Fruit fly (Drosophila melanogaster) whole organism, embryonic: ENCODE measurements around the gene CG33120.
A peak's percentile ranks its signal among the peaks of the same experiment; 100 is the strongest.

ENCODE experiments used
- B-H2 ChIP-seq: fragments of 200-800 bp; sonication (Bioruptor generic); optimal IDR thresholded peaks from 2 replicates; lab custom pipeline; 2018; ENCODE audit warnings: missing biosample characterization, mild to moderate bottlenecking, missing genetic modification characterization
- BEAF-32 ChIP-seq: fragments of 200-800 bp; sonication (Bioruptor generic); optimal IDR thresholded peaks from 3 replicates; lab custom pipeline; 2017; ENCODE audit warnings: missing biosample characterization, missing genetic modification characterization, mild to moderate bottlenecking, moderate library complexity, missing genetic modification reagents
- Bdp1 ChIP-seq: fragments of 200-800 bp; sonication (Bioruptor generic); optimal IDR thresholded peaks from 3 replicates; lab custom pipeline; 2016; ENCODE audit warnings: missing biosample characterization, missing genetic modification characterization
- CG10979 ChIP-seq: fragments of 200-800 bp; sonication (Bioruptor generic); optimal IDR thresholded peaks from 2 replicates; lab custom pipeline; 2018; ENCODE audit warnings: missing biosample characterization, mild to moderate bottlenecking, missing genetic modification characterization, moderate library complexity
- CG11093 ChIP-seq: fragments of 200-800 bp; sonication (Bioruptor generic); IDR thresholded peaks from 3 replicates; pipeline ENCODE4 v1.3.6; 2022; ENCODE audit warnings: missing biosample characterization, missing genetic modification characterization
- CG11723 ChIP-seq: fragments of 200-800 bp; sonication (Bioruptor generic); optimal IDR thresholded peaks from 2 replicates; lab custom pipeline; 2017; ENCODE audit warnings: missing biosample characterization, mild to moderate bottlenecking, missing genetic modification characterization
- CG12769 ChIP-seq: fragments of 200-800 bp; sonication (Bioruptor generic); optimal IDR thresholded peaks from 2 replicates; lab custom pipeline; 2019; ENCODE audit warnings: missing biosample characterization, mild to moderate bottlenecking, missing genetic modification characterization, moderate library complexity
- CG15601 ChIP-seq: fragments of 200-800 bp; sonication (Bioruptor generic); optimal IDR thresholded peaks from 3 replicates; lab custom pipeline; 2019; ENCODE audit warnings: missing biosample characterization, mild to moderate bottlenecking, missing genetic modification characterization, moderate library complexity
- CG2712 ChIP-seq: fragments of 200-800 bp; optimal IDR thresholded peaks from 3 replicates; lab custom pipeline; 2019; ENCODE audit warnings: missing biosample characterization, mild to moderate bottlenecking, missing genetic modification characterization, moderate library complexity
- CG30020 ChIP-seq: fragments of 200-800 bp; optimal IDR thresholded peaks from 2 replicates; lab custom pipeline; 2019; ENCODE audit warnings: missing biosample characterization, mild to moderate bottlenecking, missing genetic modification characterization, moderate library complexity
- CG31224 ChIP-seq: fragments of 200-800 bp; sonication (Bioruptor generic); IDR thresholded peaks from 2 replicates; pipeline ENCODE4 v1.3.6; 2022; ENCODE audit warnings: missing biosample characterization, missing genetic modification characterization
- CG3163 ChIP-seq: fragments of 200-800 bp; sonication (Bioruptor generic); optimal IDR thresholded peaks from 3 replicates; lab custom pipeline; 2016; ENCODE audit warnings: missing biosample characterization, missing genetic modification characterization
- CG34224 ChIP-seq: fragments of 200-800 bp; sonication (Bioruptor generic); IDR thresholded peaks from 3 replicates; pipeline ENCODE4 v1.3.6; 2022; ENCODE audit warnings: missing biosample characterization, missing genetic modification characterization; ENCODE audit not compliant: partially characterized antibody
- CG3838 ChIP-seq: fragments of 200-800 bp; sonication (Bioruptor generic); optimal IDR thresholded peaks from 3 replicates; lab custom pipeline; 2016; ENCODE audit warnings: missing biosample characterization, missing genetic modification characterization
- CG3847 ChIP-seq: fragments of 200-800 bp; sonication (Bioruptor generic); IDR thresholded peaks from 2 replicates; pipeline ENCODE4 v1.3.6; 2022; ENCODE audit warnings: missing biosample characterization, missing genetic modification characterization
- CG4282 ChIP-seq: fragments of 200-800 bp; sonication (Bioruptor generic); optimal IDR thresholded peaks from 2 replicates; lab custom pipeline; 2016; ENCODE audit warnings: missing biosample characterization, missing genetic modification characterization
- CG8290 ChIP-seq, 3 experiments: fragments of 200-800 bp; sonication (Bioruptor generic); optimal IDR thresholded peaks; 2 replicates each; lab custom pipeline; 2016 to 2019; ENCODE audit warnings: missing biosample characterization in 3 of 3, missing genetic modification characterization in 3 of 3, mild to moderate bottlenecking in 2 of 3, moderate library complexity in 1 of 3
- CG9876 ChIP-seq: fragments of 200-800 bp; sonication (Bioruptor generic); optimal IDR thresholded peaks from 2 replicates; lab custom pipeline; 2016; ENCODE audit warnings: missing biosample characterization, missing genetic modification characterization
- D19A ChIP-seq: fragments of 200-800 bp; optimal IDR thresholded peaks from 3 replicates; lab custom pipeline; 2019; ENCODE audit warnings: missing biosample characterization, mild to moderate bottlenecking, missing genetic modification characterization, moderate library complexity
- Dad ChIP-seq: fragments of 200-800 bp; sonication (Bioruptor generic); optimal IDR thresholded peaks from 3 replicates; lab custom pipeline; 2016; ENCODE audit warnings: missing biosample characterization, missing genetic modification characterization
- Dp ChIP-seq: fragments of 200-800 bp; sonication (Bioruptor generic); optimal IDR thresholded peaks from 2 replicates; lab custom pipeline; 2018; ENCODE audit warnings: missing biosample characterization, mild to moderate bottlenecking, missing genetic modification characterization, moderate library complexity
- Dref ChIP-seq: fragments of 200-800 bp; sonication (Bioruptor generic); IDR thresholded peaks from 2 replicates; pipeline ENCODE4 v1.3.6; 2022; ENCODE audit warnings: missing biosample characterization, missing genetic modification characterization
- Elba2 ChIP-seq: fragments of 200-800 bp; sonication (Bioruptor generic); optimal IDR thresholded peaks from 3 replicates; lab custom pipeline; 2016; ENCODE audit warnings: missing biosample characterization, missing genetic modification characterization
- Hr78 ChIP-seq, 2 experiments: fragments of 200-800 bp in 1 of 2; fragments of >200 bp in 1 of 2; sonication (Bioruptor generic) in 1 of 2; optimal IDR thresholded peaks; 2 replicates each; lab custom pipeline; 2017 to 2019; ENCODE audit warnings: missing biosample characterization in 2 of 2, missing genetic modification characterization in 2 of 2, mild to moderate bottlenecking in 1 of 2, moderate library complexity in 1 of 2
- Rfx ChIP-seq: fragments of 200-800 bp; sonication (Bioruptor generic); IDR thresholded peaks from 2 replicates; pipeline ENCODE4 v1.3.6; 2022; ENCODE audit warnings: missing biosample characterization, missing genetic modification characterization
- Six4 ChIP-seq: fragments of 200-800 bp; sonication (Bioruptor generic); optimal IDR thresholded peaks from 2 replicates; lab custom pipeline; 2016; ENCODE audit warnings: missing biosample characterization, missing genetic modification characterization
- Sry-δ ChIP-seq: fragments of 200-800 bp; sonication (Bioruptor generic); optimal IDR thresholded peaks from 2 replicates; lab custom pipeline; 2016; ENCODE audit warnings: missing biosample characterization, missing genetic modification characterization
- TFAM ChIP-seq: fragments of 200-800 bp; sonication (Bioruptor generic); optimal IDR thresholded peaks from 2 replicates; lab custom pipeline; 2017; ENCODE audit warnings: missing biosample characterization, missing genetic modification characterization, inconsistent platforms
- Xrp1 ChIP-seq: fragments of 200-800 bp; sonication (Bioruptor generic); IDR thresholded peaks from 2 replicates; pipeline ENCODE4 v1.3.6; 2022; ENCODE audit warnings: missing biosample characterization, missing genetic modification characterization
- amos ChIP-seq: fragments of 200-800 bp; sonication (Bioruptor generic); IDR thresholded peaks from 2 replicates; pipeline ENCODE4 v1.3.6; 2022; ENCODE audit warnings: missing biosample characterization, missing genetic modification characterization; ENCODE audit not compliant: partially characterized antibody
- ato ChIP-seq: fragments of 200-800 bp; sonication (Bioruptor generic); IDR thresholded peaks from 2 replicates; pipeline ENCODE4 v1.3.6; 2022; ENCODE audit warnings: missing biosample characterization, missing genetic modification characterization; ENCODE audit not compliant: partially characterized antibody
- cas ChIP-seq: fragments of 200-800 bp; sonication (Bioruptor generic); IDR thresholded peaks from 2 replicates; pipeline ENCODE4 v1.3.6; 2022; ENCODE audit warnings: missing biosample characterization, missing genetic modification characterization
- dati ChIP-seq: fragments of 200-800 bp; sonication (Bioruptor generic); IDR thresholded peaks from 2 replicates; pipeline ENCODE4 v1.3.6; 2022; ENCODE audit warnings: missing biosample characterization, missing genetic modification characterization
- dpn ChIP-seq, 2 experiments: fragments of 200-800 bp; sonication (Bioruptor generic); optimal IDR thresholded peaks; 3 replicates each; lab custom pipeline; 2016; ENCODE audit warnings: missing biosample characterization in 2 of 2, missing genetic modification characterization in 2 of 2
- gem ChIP-seq: fragments of 200-800 bp; sonication (Bioruptor generic); optimal IDR thresholded peaks from 2 replicates; lab custom pipeline; 2019; ENCODE audit warnings: missing biosample characterization, mild to moderate bottlenecking, missing genetic modification characterization, moderate library complexity
- grau ChIP-seq: fragments of 200-800 bp; optimal IDR thresholded peaks from 3 replicates; lab custom pipeline; 2019; ENCODE audit warnings: missing biosample characterization, mild to moderate bottlenecking, missing genetic modification characterization, moderate library complexity
- knrl ChIP-seq: fragments of 200-800 bp; sonication (Bioruptor generic); IDR thresholded peaks from 3 replicates; pipeline ENCODE4 v1.3.6; 2022; ENCODE audit warnings: missing biosample characterization, missing genetic modification characterization; ENCODE audit not compliant: partially characterized antibody
- peb ChIP-seq: fragments of 200-800 bp; sonication (Bioruptor generic); IDR thresholded peaks from 2 replicates; pipeline ENCODE4 v1.3.6; 2022; ENCODE audit warnings: missing biosample characterization, missing genetic modification characterization
- pho ChIP-seq: fragments of 200-800 bp; sonication (Bioruptor generic); optimal IDR thresholded peaks from 2 replicates; lab custom pipeline; 2016; ENCODE audit warnings: missing biosample characterization, missing genetic modification characterization
- pita ChIP-seq: fragments of 200-800 bp; sonication (Bioruptor generic); optimal IDR thresholded peaks from 2 replicates; lab custom pipeline; 2017; ENCODE audit warnings: missing biosample characterization, mild to moderate bottlenecking, missing genetic modification characterization
- pnt ChIP-seq: fragments of 200-800 bp; sonication (Bioruptor generic); optimal IDR thresholded peaks from 3 replicates; lab custom pipeline; 2016; ENCODE audit warnings: missing biosample characterization, missing genetic modification characterization
- psq ChIP-seq: fragments of 200-800 bp; sonication (Bioruptor generic); optimal IDR thresholded peaks from 2 replicates; lab custom pipeline; 2017; ENCODE audit warnings: missing biosample characterization, missing genetic modification characterization
- sc ChIP-seq, 3 experiments: fragments of >200 bp in 2 of 3; fragments of 200-800 bp in 1 of 3; sonication (Bioruptor generic) in 1 of 3; optimal IDR thresholded peaks; 2 replicates in 2 of 3; 3 replicates in 1 of 3; lab custom pipeline; 2017; ENCODE audit warnings: mild to moderate bottlenecking in 1 of 3, missing biosample characterization in 1 of 3, missing genetic modification characterization in 1 of 3, missing genetic modification reagents in 1 of 3
- shn ChIP-seq: fragments of 200-800 bp; sonication (Bioruptor generic); optimal IDR thresholded peaks from 3 replicates; lab custom pipeline; 2016; ENCODE audit warnings: missing biosample characterization, missing genetic modification characterization
- slbo ChIP-seq: fragments of 200-800 bp; sonication (Bioruptor generic); IDR thresholded peaks from 2 replicates; pipeline ENCODE4 v1.3.6; 2022; ENCODE audit warnings: missing biosample characterization, missing genetic modification characterization
- vvl ChIP-seq: fragments of 200-800 bp; sonication (Bioruptor generic); IDR thresholded peaks from 2 replicates; pipeline ENCODE4 v1.3.6; 2022; ENCODE audit warnings: missing biosample characterization, missing genetic modification characterization
- wdn ChIP-seq: fragments of 200-800 bp; sonication (Bioruptor generic); IDR thresholded peaks from 2 replicates; pipeline ENCODE4 v1.3.6; 2022; ENCODE audit warnings: missing biosample characterization, missing genetic modification characterization

Gene CG33120

dm6 chr2L:18858661-18859532 lies 14.5 kb upstream of the CG33120 start, which contains the start of the genes CG10602 and mRpL13 (continued):
- TF ChIP-seq TFAM, result no peak
- TF ChIP-seq pita (GFP tag; lab: Kevin White, UChicago), result peak; percentile 97
- TF ChIP-seq CG10979 (tag; lab: Kevin White, UChicago), result no peak
- peak; percentile 7 for TF ChIP-seq Elba2 (GFP tag; lab: Kevin White, UChicago)
- TF ChIP-seq Dp (GFP tag; lab: Kevin White, UChicago), result peak; percentile 66
- TF ChIP-seq amos (GFP tag; lab: Robert Waterston, UW), result peak; percentile 25; the same call in 1 of the 2 replicates
- TF ChIP-seq Dad (GFP tag; lab: Kevin White, UChicago), result no peak
- TF ChIP-seq CG11723 (GFP tag; lab: Kevin White, UChicago), result no peak
- no peak for TF ChIP-seq psq (GFP tag; lab: Kevin White, UChicago)
- TF ChIP-seq CG3847 (GFP tag; lab: Robert Waterston, UW), result peak; percentile 46
- peak; percentile 77; the same call in 1 of the 3 replicates for TF ChIP-seq knrl (GFP tag; lab: Robert Waterston, UW)
- TF ChIP-seq CG34224 (GFP tag; lab: Robert Waterston, UW), result 0 out of 3 replicates have a peak, but pooled peaks have one; percentile 23
- TF ChIP-seq B-H2 (GFP tag; lab: Kevin White, UChicago), result peak; percentile 9
- peak; percentile 53 for TF ChIP-seq CG15601
- no peak for TF ChIP-seq CG3838 (GFP tag; lab: Kevin White, UChicago)
- TF ChIP-seq CG11093 (GFP tag; lab: Robert Waterston, UW), result no peak
- TF ChIP-seq CG8290 (GFP tag; optimal IDR thresholded peaks at IDR 0.05; lab: Kevin White, UChicago), result peak; percentile 76
- TF ChIP-seq CG8290 (tag; optimal IDR thresholded peaks at IDR 0.05; lab: Kevin White, UChicago), result peak in 1 of 2 experiments; percentile 93
- TF ChIP-seq Hr78 (GFP tag; optimal IDR thresholded peaks at IDR 0.05; lab: Kevin White, UChicago), result peak in 1 of 2 experiments; percentile 25
- peak; percentile 54 for TF ChIP-seq Sry-δ (GFP tag; lab: Kevin White, UChicago)
- TF ChIP-seq BEAF-32, result peak; percentile 58
- peak; percentile 37; the same call in 1 of the 2 replicates for TF ChIP-seq Rfx
- TF ChIP-seq grau (tag; lab: Kevin White, UChicago), result peak; percentile 15
- TF ChIP-seq Bdp1, result peak; percentile 40
- TF ChIP-seq ato (GFP tag; lab: Robert Waterston, UW), result no peak
- TF ChIP-seq pnt (GFP tag; lab: Kevin White, UChicago), result peak; percentile 24
- TF ChIP-seq Dref, result peak; percentile 50
- TF ChIP-seq slbo (GFP tag; lab: Robert Waterston, UW), result peak; percentile 47
- TF ChIP-seq Xrp1, result 0 out of 2 replicates have a peak, but pooled peaks have one; percentile 4
- TF ChIP-seq Six4, result peak; percentile 1
- no peak for TF ChIP-seq CG30020 (tag; lab: Kevin White, UChicago)
- TF ChIP-seq dpn (GFP tag; optimal IDR thresholded peaks at IDR 0.05; lab: Kevin White, UChicago), result peak; percentile 17 to 39
- TF ChIP-seq CG2712, result peak; percentile 63
- TF ChIP-seq dati (GFP tag; lab: Robert Waterston, UW), result no peak
- peak; percentile 21 for TF ChIP-seq pho (GFP tag; lab: Kevin White, UChicago)
- TF ChIP-seq CG31224 (GFP tag; lab: Robert Waterston, UW), result no peak
- TF ChIP-seq CG3163, result peak; percentile 49
- peak; percentile 19 for TF ChIP-seq gem
- peak; percentile 37 for TF ChIP-seq CG12769
- TF ChIP-seq CG9876, result peak; percentile 37
- TF ChIP-seq CG4282 (GFP tag; lab: Kevin White, UChicago), result peak; percentile 11
- peak; percentile 49 for TF ChIP-seq vvl (GFP tag; lab: Robert Waterston, UW)
- TF ChIP-seq cas (GFP tag; lab: Robert Waterston, UW), result peak; percentile 35; the same call in 1 of the 2 replicates
- no peak for TF ChIP-seq peb (GFP tag; lab: Robert Waterston, UW)
- TF ChIP-seq D19A, result no peak
- no peak for TF ChIP-seq wdn (GFP tag; lab: Robert Waterston, UW)
- peak; percentile 0 for TF ChIP-seq shn
- no peak for TF ChIP-seq sc (optimal IDR thresholded peaks at IDR 0.05; lab: Kevin White, UChicago)
- no peak for TF ChIP-seq sc (GFP tag; optimal IDR thresholded peaks at IDR 0.05; lab: Kevin White, UChicago)
